Worm (Caenorhabditis elegans) whole organism, L2 larva: ENCODE measurements around the gene rnp-9.
A peak's percentile ranks its signal among the peaks of the same experiment; 100 is the strongest.

Source experiments
- R02D3.7 ChIP-seq: fragments of 150-350 bp; optimal IDR thresholded peaks from 2 replicates; lab custom pipeline; 2014; ENCODE audit warnings: missing biosample characterization, missing genetic modification characterization
- Y55F3AM.14 ChIP-seq: fragments of 200-800 bp; sonication (Bioruptor generic); optimal IDR thresholded peaks from 2 replicates; lab custom pipeline; 2018; ENCODE audit warnings: mild to moderate bottlenecking, missing genetic modification characterization, missing compliant biosample characterization
- ama-1 ChIP-seq: fragments of 150-350 bp; optimal IDR thresholded peaks from 2 replicates; lab custom pipeline; 2018; ENCODE audit warnings: inconsistent platforms
- blmp-1 ChIP-seq: sonication (generic microtip); optimal IDR thresholded peaks from 2 replicates; lab custom pipeline; 2017; ENCODE audit warnings: missing genetic modification characterization, mild to moderate bottlenecking, missing compliant biosample characterization, antibody characterized with exemption, moderate library complexity; ENCODE audit not compliant: insufficient read depth
- ceh-16 ChIP-seq: fragments of 150-350 bp; optimal IDR thresholded peaks from 2 replicates; lab custom pipeline; 2014; ENCODE audit warnings: missing biosample characterization, missing genetic modification characterization
- ceh-82 ChIP-seq: fragments of 150-350 bp; optimal IDR thresholded peaks from 2 replicates; lab custom pipeline; 2014; ENCODE audit warnings: missing biosample characterization, missing genetic modification characterization
- crh-2 ChIP-seq: sonication (generic microtip); optimal IDR thresholded peaks from 2 replicates; lab custom pipeline; 2017; ENCODE audit warnings: missing biosample characterization, missing genetic modification characterization
- dmd-4 ChIP-seq: sonication (generic microtip); optimal IDR thresholded peaks from 2 replicates; lab custom pipeline; 2017; ENCODE audit warnings: missing biosample characterization, missing genetic modification characterization
- elt-1 ChIP-seq: fragments of 150-350 bp; optimal IDR thresholded peaks from 2 replicates; lab custom pipeline; 2014; ENCODE audit warnings: missing biosample characterization, missing genetic modification characterization
- gmeb-1 ChIP-seq: fragments of 150-350 bp; optimal IDR thresholded peaks from 2 replicates; lab custom pipeline; 2014; ENCODE audit warnings: missing biosample characterization, missing genetic modification characterization
- lin-13 ChIP-seq: fragments of 150-350 bp; optimal IDR thresholded peaks from 2 replicates; lab custom pipeline; 2014; ENCODE audit warnings: missing biosample characterization, missing genetic modification reagents, missing genetic modification characterization
- lin-39 ChIP-seq: fragments of 150-350 bp; optimal IDR thresholded peaks from 2 replicates; lab custom pipeline; 2014; ENCODE audit warnings: missing biosample characterization, missing genetic modification reagents, missing genetic modification characterization
- lsy-2 ChIP-seq, 2 experiments: fragments of 150-350 bp in 1 of 2; sonication (generic microtip) in 1 of 2; optimal IDR thresholded peaks; 2 replicates each; lab custom pipeline; 2014 to 2017; ENCODE audit warnings: missing biosample characterization in 2 of 2, missing genetic modification characterization in 2 of 2
- mab-5 ChIP-seq: fragments of 150-350 bp; optimal IDR thresholded peaks from 2 replicates; lab custom pipeline; 2014; ENCODE audit warnings: missing biosample characterization, missing genetic modification characterization
- mbf-1 ChIP-seq: sonication (generic microtip); optimal IDR thresholded peaks from 2 replicates; lab custom pipeline; 2017; ENCODE audit warnings: missing biosample characterization, missing genetic modification characterization
- mdl-1 ChIP-seq, 2 experiments: fragments of 150-350 bp in 1 of 2; sonication (generic microtip) in 1 of 2; optimal IDR thresholded peaks; 2 replicates each; lab custom pipeline; 2017; ENCODE audit warnings: missing biosample characterization in 2 of 2, missing genetic modification characterization in 2 of 2
- nhr-10 ChIP-seq: sonication (generic microtip); optimal IDR thresholded peaks from 2 replicates; lab custom pipeline; 2017; ENCODE audit warnings: missing biosample characterization, missing genetic modification characterization
- nhr-11 ChIP-seq: fragments of 150-350 bp; optimal IDR thresholded peaks from 2 replicates; lab custom pipeline; 2014; ENCODE audit warnings: missing biosample characterization, missing genetic modification characterization
- nhr-129 ChIP-seq: fragments of 150-350 bp; optimal IDR thresholded peaks from 2 replicates; lab custom pipeline; 2014; ENCODE audit warnings: missing biosample characterization, missing genetic modification characterization
- nhr-21 ChIP-seq: fragments of 150-350 bp; optimal IDR thresholded peaks from 2 replicates; lab custom pipeline; 2014; ENCODE audit warnings: missing biosample characterization, missing genetic modification characterization
- nhr-237 ChIP-seq: fragments of 150-350 bp; optimal IDR thresholded peaks from 2 replicates; lab custom pipeline; 2014; ENCODE audit warnings: missing biosample characterization, missing genetic modification characterization
- nhr-25 ChIP-seq: fragments of 150-350 bp; sonication (generic microtip); optimal IDR thresholded peaks from 3 replicates; lab custom pipeline; 2014; ENCODE audit warnings: missing biosample characterization, missing genetic modification characterization
- nhr-6 ChIP-seq: fragments of 150-350 bp; optimal IDR thresholded peaks from 2 replicates; lab custom pipeline; 2014; ENCODE audit warnings: missing biosample characterization, missing genetic modification characterization
- nhr-77 ChIP-seq: fragments of 150-350 bp; optimal IDR thresholded peaks from 2 replicates; lab custom pipeline; 2014; ENCODE audit warnings: missing biosample characterization, missing genetic modification characterization
- peb-1 ChIP-seq: fragments of 150-350 bp; optimal IDR thresholded peaks from 2 replicates; lab custom pipeline; 2014; ENCODE audit warnings: missing biosample characterization, missing genetic modification characterization
- sem-4 ChIP-seq: fragments of 150-350 bp; optimal IDR thresholded peaks from 2 replicates; lab custom pipeline; 2014; ENCODE audit warnings: missing biosample characterization, missing genetic modification reagents, missing genetic modification characterization
- sma-3 ChIP-seq: sonication (generic microtip); optimal IDR thresholded peaks from 2 replicates; lab custom pipeline; 2016; ENCODE audit warnings: missing genetic modification reagents, missing genetic modification characterization, missing compliant biosample characterization
- sma-9 ChIP-seq, 2 experiments: fragments of 150-350 bp in 1 of 2; sonication (generic microtip) in 1 of 2; optimal IDR thresholded peaks; 2 replicates each; lab custom pipeline; 2014 to 2016; ENCODE audit warnings: missing genetic modification characterization in 2 of 2, mild to moderate bottlenecking in 1 of 2, missing biosample characterization in 1 of 2, missing compliant biosample characterization in 1 of 2, missing genetic modification reagents in 1 of 2, moderate library complexity in 1 of 2
- snpc-4 ChIP-seq: fragments of 150-350 bp; optimal IDR thresholded peaks from 2 replicates; lab custom pipeline; 2014; ENCODE audit warnings: missing biosample characterization, missing genetic modification characterization
- unc-39 ChIP-seq: fragments of 150-350 bp; optimal IDR thresholded peaks from 2 replicates; lab custom pipeline; 2014; ENCODE audit warnings: missing biosample characterization, missing genetic modification characterization
- unc-55 ChIP-seq: fragments of 150-350 bp; sonication (generic microtip); optimal IDR thresholded peaks from 3 replicates; lab custom pipeline; 2014; ENCODE audit warnings: missing biosample characterization, missing genetic modification reagents, missing genetic modification characterization
- zag-1 ChIP-seq: fragments of 150-350 bp; optimal IDR thresholded peaks from 2 replicates; lab custom pipeline; 2014; ENCODE audit warnings: missing biosample characterization, missing genetic modification characterization
- ztf-1 ChIP-seq: fragments of 200-800 bp; sonication (Bioruptor generic); conservative IDR thresholded peaks from 2 replicates; pipeline ENCODE4 v1.3.6; 2022; ENCODE audit warnings: missing genetic modification characterization, missing compliant biosample characterization
- ztf-11 ChIP-seq: sonication (generic microtip); optimal IDR thresholded peaks from 2 replicates; lab custom pipeline; 2017; ENCODE audit warnings: missing biosample characterization, missing genetic modification characterization

Gene rnp-9

DNA sequence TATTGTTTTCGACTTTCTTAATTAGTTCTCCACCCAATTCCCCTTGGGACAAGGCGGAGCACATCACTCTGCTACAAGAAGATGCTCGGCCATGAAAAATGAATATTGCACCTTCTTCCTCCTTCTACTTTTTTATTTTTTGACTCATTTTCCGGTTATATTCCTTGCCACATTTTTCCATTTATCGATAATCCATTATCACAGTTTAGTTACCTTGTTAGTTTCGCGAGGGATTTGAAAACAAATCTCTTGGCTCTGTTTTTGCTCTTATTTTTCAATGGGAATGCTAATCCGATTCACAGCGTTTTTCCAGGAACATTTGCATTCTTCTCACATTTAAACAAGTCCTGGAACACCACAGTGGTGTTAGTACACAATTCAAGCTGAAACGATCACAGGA is at the start of gene rnp-9:
Gene rnp-9 (plus strand): TSS at position 301 of the 400 bp plus-strand sequence.
- TF ChIP-seq zag-1 (no peak), mbf-1 (tag; lab: Kevin White, UChicago) (no peak), crh-2 (tag; lab: Kevin White, UChicago) (no peak), unc-39 (tag; lab: Kevin White, UChicago) (no peak), ceh-16 (tag; lab: Kevin White, UChicago) (no peak), nhr-25 (tag; lab: Kevin White, UChicago) (no peak), sem-4 (tag; lab: Kevin White, UChicago) (no peak)

DNA sequence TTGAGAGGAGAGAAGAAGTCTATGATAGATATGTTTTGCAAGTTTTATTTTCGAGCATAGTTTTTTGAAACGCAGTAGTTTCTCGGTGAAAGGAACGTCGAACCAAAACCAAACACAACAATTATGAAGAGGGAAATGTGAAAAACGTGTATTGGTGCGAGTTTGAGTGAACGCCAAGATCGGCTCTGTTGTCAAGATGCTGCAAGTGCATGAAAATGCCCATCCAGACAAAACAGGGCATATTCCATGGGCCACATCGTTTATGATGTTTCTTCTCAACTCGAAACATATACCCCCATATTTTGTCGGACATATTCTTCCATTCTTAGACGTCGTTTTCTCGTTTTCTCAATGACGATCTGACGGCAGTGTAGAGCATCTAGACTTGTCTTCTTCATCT is 44.1 kb upstream of the rnp-9 start:
- no peak for TF ChIP-seq R02D3.7 (tag; lab: Kevin White, UChicago)
- TF ChIP-seq unc-39 (tag; lab: Kevin White, UChicago), result no peak
- TF ChIP-seq nhr-6 (tag; lab: Kevin White, UChicago), result no peak
- no peak for TF ChIP-seq nhr-21 (tag; lab: Kevin White, UChicago)
- TF ChIP-seq mbf-1 (tag; lab: Kevin White, UChicago), result no peak
- TF ChIP-seq sma-3, result no peak
- TF ChIP-seq peb-1 (tag; lab: Kevin White, UChicago), result no peak
- no peak for TF ChIP-seq blmp-1 (tag; lab: Kevin White, UChicago)
- no peak for TF ChIP-seq nhr-237 (tag; lab: Kevin White, UChicago)
- TF ChIP-seq lsy-2 (tag; optimal IDR thresholded peaks at IDR 0.05; lab: Kevin White, UChicago), result no peak
- no peak for TF ChIP-seq lin-39 (tag; lab: Kevin White, UChicago)
- no peak for TF ChIP-seq mdl-1 (tag; optimal IDR thresholded peaks at IDR 0.05; lab: Kevin White, UChicago)
- TF ChIP-seq dmd-4 (tag; lab: Kevin White, UChicago), result no peak
- TF ChIP-seq nhr-11, result no peak
- TF ChIP-seq lin-13, result no peak
- TF ChIP-seq ztf-1, result no peak
- TF ChIP-seq ceh-16 (tag; lab: Kevin White, UChicago), result no peak

DNA sequence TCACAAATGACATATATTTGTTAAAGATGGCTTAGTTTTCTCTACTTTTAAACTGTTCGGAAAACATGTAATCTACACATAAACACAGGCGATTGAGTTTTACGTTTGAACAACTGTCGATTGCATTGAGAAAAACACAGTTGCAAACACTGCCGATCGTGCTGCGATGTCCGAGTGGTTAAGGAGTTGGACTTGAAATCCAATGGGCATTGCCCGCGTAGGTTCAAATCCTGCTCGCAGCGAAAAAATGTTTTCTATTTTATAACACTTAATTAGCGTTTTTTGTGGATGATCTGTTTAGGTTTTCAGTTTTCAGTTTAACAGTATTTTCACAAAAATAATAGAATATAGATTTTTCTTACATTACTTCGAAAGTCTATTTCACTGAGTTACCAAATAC is 42.8 kb upstream of the rnp-9 start:
- TF ChIP-seq crh-2 (tag; lab: Kevin White, UChicago) (no peak), nhr-129 (peak; percentile 27), mab-5 (tag; lab: Kevin White, UChicago) (no peak), ceh-82 (tag; lab: Kevin White, UChicago) (no peak), nhr-25 (tag; lab: Kevin White, UChicago) (no peak), unc-39 (tag; lab: Kevin White, UChicago) (no peak), gmeb-1 (no peak), snpc-4 (tag; lab: Kevin White, UChicago) (no peak), unc-55 (GFP tag; lab: Kevin White, UChicago) (no peak), nhr-11 (no peak), nhr-77 (tag; lab: Kevin White, UChicago) (no peak), sma-9 (GFP tag; optimal IDR thresholded peaks at IDR 0.05; lab: Kevin White, UChicago) (peak; percentile 35), sma-9 (tag; optimal IDR thresholded peaks at IDR 0.05; lab: Kevin White, UChicago) (no peak), nhr-10 (tag; lab: Kevin White, UChicago) (no peak)

DNA sequence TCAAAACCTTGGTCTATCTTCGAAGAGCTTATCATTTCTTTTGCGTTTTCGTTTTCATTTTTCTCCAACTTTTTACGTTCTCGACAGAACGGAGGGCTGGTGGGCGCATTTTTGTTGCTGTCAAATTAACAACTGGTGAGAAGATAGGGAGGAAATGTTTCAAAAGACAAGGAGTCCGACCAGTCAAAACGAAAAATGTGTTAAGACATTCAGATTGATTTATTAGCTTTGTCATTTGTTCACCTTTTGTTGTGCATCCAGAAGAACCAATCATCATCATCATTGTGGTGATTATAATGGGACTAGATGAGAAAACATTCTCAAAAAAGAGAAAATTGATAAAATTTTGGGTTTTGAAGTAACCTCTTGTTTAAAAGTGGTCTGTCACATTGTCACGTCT is 36.9 kb upstream of the rnp-9 start:
- no peak for TF ChIP-seq unc-55 (GFP tag; lab: Kevin White, UChicago)
- TF ChIP-seq mab-5 (tag; lab: Kevin White, UChicago), result peak; percentile 75
- TF ChIP-seq nhr-10 (tag; lab: Kevin White, UChicago), result no peak
- TF ChIP-seq sem-4 (tag; lab: Kevin White, UChicago), result no peak
- TF ChIP-seq Y55F3AM.14, result no peak
- no peak for TF ChIP-seq lsy-2 (tag; optimal IDR thresholded peaks at IDR 0.05; lab: Kevin White, UChicago)
- TF ChIP-seq ama-1 (lab: Kevin White, UChicago), result no peak
- TF ChIP-seq nhr-77 (tag; lab: Kevin White, UChicago), result no peak
- no peak for TF ChIP-seq lin-13
- no peak for TF ChIP-seq nhr-237 (tag; lab: Kevin White, UChicago)
- TF ChIP-seq unc-39 (tag; lab: Kevin White, UChicago), result no peak
- no peak for TF ChIP-seq peb-1 (tag; lab: Kevin White, UChicago)
- no peak for TF ChIP-seq zag-1
- peak; percentile 39 for TF ChIP-seq sma-9 (GFP tag; optimal IDR thresholded peaks at IDR 0.05; lab: Kevin White, UChicago)
- TF ChIP-seq sma-9 (tag; optimal IDR thresholded peaks at IDR 0.05; lab: Kevin White, UChicago), result no peak
- no peak for TF ChIP-seq elt-1
- TF ChIP-seq ztf-11 (tag; lab: Kevin White, UChicago), result no peak
- TF ChIP-seq nhr-129, result peak; percentile 1
